Worm (Caenorhabditis elegans) whole organism, L4/young adult: Measurements from ENCODE around the gene F59A1.16.

ENCODE experiments used
- W03F9.2 ChIP-seq: fragments of 150-350 bp; optimal IDR thresholded peaks from 2 replicates; lab custom pipeline; 2014; ENCODE audit warnings: missing biosample characterization, missing genetic modification characterization
- dao-5 ChIP-seq: sonication (generic microtip); optimal IDR thresholded peaks from 2 replicates; lab custom pipeline; 2016; ENCODE audit warnings: missing genotype, missing genetic modification characterization, moderate library complexity, missing compliant biosample characterization
- him-1 ChIP-seq: sonication (generic microtip); optimal IDR thresholded peaks from 2 replicates; lab custom pipeline; 2016; ENCODE audit warnings: missing genotype, missing genetic modification reagents, missing genetic modification characterization, missing compliant biosample characterization

ce11 chrV:17673343-17673742 is 11.4 kb downstream of the F59A1.16 start, which contains the start of gene str-93:
- TF ChIP-seq dao-5 (tag; lab: Kevin White, UChicago) (no peak), him-1 (tag; lab: Kevin White, UChicago) (no peak), W03F9.2 (no peak)
